Fruit fly (Drosophila melanogaster) whole organism, embryonic: ENCODE results near the gene CG33687.
A peak's percentile ranks its signal among the peaks of the same experiment; 100 is the strongest.

Experiments used
- Atf6 ChIP-seq: fragments of 200-800 bp; sonication (Bioruptor generic); IDR thresholded peaks from 2 replicates; pipeline ENCODE4 v1.3.6; 2022; ENCODE audit warnings: missing biosample characterization, missing genetic modification characterization
- CG1024 ChIP-seq: fragments of 200-800 bp; sonication (Bioruptor generic); IDR thresholded peaks from 2 replicates; pipeline ENCODE4 v1.3.6; 2022; ENCODE audit warnings: missing biosample characterization, missing genetic modification characterization
- CG13296 ChIP-seq: fragments of 200-800 bp; sonication (Bioruptor generic); optimal IDR thresholded peaks from 3 replicates; lab custom pipeline; 2018; ENCODE audit warnings: missing biosample characterization, mild to moderate bottlenecking, missing genetic modification characterization
- CG15601 ChIP-seq: fragments of 200-800 bp; sonication (Bioruptor generic); optimal IDR thresholded peaks from 3 replicates; lab custom pipeline; 2019; ENCODE audit warnings: missing biosample characterization, mild to moderate bottlenecking, missing genetic modification characterization, moderate library complexity
- CG1603 ChIP-seq: fragments of 200-800 bp; sonication (Bioruptor generic); optimal IDR thresholded peaks from 2 replicates; lab custom pipeline; 2019; ENCODE audit warnings: missing biosample characterization, mild to moderate bottlenecking, missing genetic modification characterization, moderate library complexity
- CG16815 ChIP-seq: fragments of 200-800 bp; sonication (Bioruptor generic); optimal IDR thresholded peaks from 3 replicates; lab custom pipeline; 2017; ENCODE audit warnings: missing biosample characterization, mild to moderate bottlenecking, missing genetic modification characterization
- CG1792 ChIP-seq: fragments of 200-800 bp; sonication (Bioruptor generic); optimal IDR thresholded peaks from 2 replicates; lab custom pipeline; 2016; ENCODE audit warnings: missing biosample characterization, missing genetic modification characterization
- CG18011 ChIP-seq: fragments of 200-800 bp; sonication (Bioruptor generic); optimal IDR thresholded peaks from 2 replicates; lab custom pipeline; 2017; ENCODE audit warnings: missing biosample characterization, missing genetic modification characterization, mild to moderate bottlenecking, moderate library complexity, missing genotype
- CG1832 ChIP-seq: fragments of 200-800 bp; sonication (Bioruptor generic); optimal IDR thresholded peaks from 2 replicates; lab custom pipeline; 2017; ENCODE audit warnings: missing biosample characterization, mild to moderate bottlenecking, missing genetic modification characterization, inconsistent platforms
- CG2129 ChIP-seq: fragments of 200-800 bp; sonication (Bioruptor generic); IDR thresholded peaks from 2 replicates; pipeline ENCODE4 v1.3.6; 2022; ENCODE audit warnings: missing biosample characterization, missing genetic modification characterization; ENCODE audit not compliant: partially characterized antibody
- CG3407 ChIP-seq: fragments of 200-800 bp; sonication (Bioruptor generic); optimal IDR thresholded peaks from 2 replicates; lab custom pipeline; 2018; ENCODE audit warnings: missing biosample characterization, mild to moderate bottlenecking, missing genetic modification characterization
- CG34376 ChIP-seq: fragments of 200-800 bp; sonication (Bioruptor generic); optimal IDR thresholded peaks from 2 replicates; lab custom pipeline; 2018; ENCODE audit warnings: missing biosample characterization, mild to moderate bottlenecking, missing genetic modification characterization
- CG6254 ChIP-seq: fragments of 200-800 bp; sonication (Bioruptor generic); optimal IDR thresholded peaks from 3 replicates; lab custom pipeline; 2017; ENCODE audit warnings: mild to moderate bottlenecking, missing biosample characterization, missing genetic modification reagents, missing genetic modification characterization
- CG7271 ChIP-seq: fragments of 200-800 bp; sonication (Bioruptor generic); optimal IDR thresholded peaks from 2 replicates; lab custom pipeline; 2018; ENCODE audit warnings: missing biosample characterization, mild to moderate bottlenecking, missing genetic modification characterization, moderate library complexity
- CG7839 ChIP-seq: fragments of 200-800 bp; sonication (Bioruptor generic); optimal IDR thresholded peaks from 3 replicates; lab custom pipeline; 2018; ENCODE audit warnings: missing biosample characterization, mild to moderate bottlenecking, missing genetic modification characterization, moderate library complexity
- CG8478 ChIP-seq: fragments of >200 bp; optimal IDR thresholded peaks from 2 replicates; lab custom pipeline; 2018
- CG9876 ChIP-seq: fragments of 200-800 bp; sonication (Bioruptor generic); optimal IDR thresholded peaks from 2 replicates; lab custom pipeline; 2016; ENCODE audit warnings: missing biosample characterization, missing genetic modification characterization
- CHES-1-like ChIP-seq: fragments of 200-800 bp; sonication (Bioruptor generic); optimal IDR thresholded peaks from 2 replicates; lab custom pipeline; 2016; ENCODE audit warnings: missing biosample characterization, missing genetic modification characterization
- Camta ChIP-seq: fragments of 200-800 bp; sonication (Bioruptor generic); optimal IDR thresholded peaks from 2 replicates; lab custom pipeline; 2016; ENCODE audit warnings: missing biosample characterization, missing genetic modification characterization
- Dll ChIP-seq: fragments of 200-800 bp; sonication (Bioruptor generic); IDR thresholded peaks from 4 replicates; pipeline ENCODE4 v1.3.6; 2022; ENCODE audit warnings: missing biosample characterization, missing genetic modification characterization; ENCODE audit not compliant: partially characterized antibody
- Dref ChIP-seq: fragments of 200-800 bp; sonication (Bioruptor generic); IDR thresholded peaks from 2 replicates; pipeline ENCODE4 v1.3.6; 2022; ENCODE audit warnings: missing biosample characterization, missing genetic modification characterization
- Ets65A ChIP-seq: fragments of 200-800 bp; sonication (Bioruptor generic); peaks from one replicate; lab custom pipeline; 2016; ENCODE audit warnings: missing biosample characterization, missing genetic modification characterization
- Gsc ChIP-seq: fragments of 200-800 bp; sonication (Bioruptor generic); IDR thresholded peaks from 2 replicates; pipeline ENCODE4 v1.3.6; 2022; ENCODE audit warnings: missing biosample characterization, missing genetic modification characterization
- HmgD ChIP-seq: fragments of 200-800 bp; sonication (Bioruptor generic); optimal IDR thresholded peaks from 3 replicates; lab custom pipeline; 2016; ENCODE audit warnings: missing biosample characterization, missing genetic modification characterization
- Hr78 ChIP-seq, 2 experiments: fragments of 200-800 bp in 1 of 2; fragments of >200 bp in 1 of 2; sonication (Bioruptor generic) in 1 of 2; optimal IDR thresholded peaks; 2 replicates each; lab custom pipeline; 2017 to 2019; ENCODE audit warnings: missing biosample characterization in 2 of 2, missing genetic modification characterization in 2 of 2, mild to moderate bottlenecking in 1 of 2, moderate library complexity in 1 of 2
- MBD-R2 ChIP-seq: fragments of 200-800 bp; sonication (Bioruptor generic); IDR thresholded peaks from 2 replicates; pipeline ENCODE4 v1.3.6; 2022; ENCODE audit warnings: missing biosample characterization, missing genetic modification characterization
- MTF-1 ChIP-seq: fragments of 200-800 bp; sonication (Bioruptor generic); optimal IDR thresholded peaks from 2 replicates; lab custom pipeline; 2018; ENCODE audit warnings: missing biosample characterization, mild to moderate bottlenecking, missing genetic modification characterization, borderline replicate concordance
- Sry-β ChIP-seq: fragments of 200-800 bp; sonication (Bioruptor generic); optimal IDR thresholded peaks from 2 replicates; lab custom pipeline; 2018; ENCODE audit warnings: missing biosample characterization, mild to moderate bottlenecking, missing genetic modification characterization, moderate library complexity
- corto ChIP-seq: fragments of 200-800 bp; sonication (Bioruptor generic); optimal IDR thresholded peaks from 2 replicates; lab custom pipeline; 2016; ENCODE audit warnings: missing biosample characterization, mild to moderate bottlenecking, missing genetic modification characterization, moderate library complexity
- croc ChIP-seq: fragments of 200-800 bp; sonication (Bioruptor generic); conservative IDR thresholded peaks from 3 replicates; pipeline ENCODE4 v1.3.6; 2022; ENCODE audit warnings: missing biosample characterization, missing genetic modification characterization
- dan ChIP-seq: fragments of 200-800 bp; sonication (Bioruptor generic); IDR thresholded peaks from 2 replicates; pipeline ENCODE4 v1.3.6; 2022; ENCODE audit warnings: missing biosample characterization, missing genetic modification characterization
- gcm ChIP-seq: fragments of 200-800 bp; sonication (Bioruptor generic); optimal IDR thresholded peaks from 2 replicates; lab custom pipeline; 2019; ENCODE audit warnings: missing biosample characterization, mild to moderate bottlenecking, missing genetic modification characterization, moderate library complexity
- gcm2 ChIP-seq: fragments of 200-800 bp; sonication (Bioruptor generic); optimal IDR thresholded peaks from 2 replicates; lab custom pipeline; 2016; ENCODE audit warnings: missing biosample characterization, missing genetic modification characterization
- hbn ChIP-seq: fragments of 200-800 bp; sonication (Bioruptor generic); IDR thresholded peaks from 2 replicates; pipeline ENCODE4 v1.3.6; 2022; ENCODE audit warnings: missing biosample characterization, missing genetic modification characterization; ENCODE audit not compliant: partially characterized antibody
- hkb ChIP-seq, 2 experiments: fragments of 200-800 bp in 1 of 2; fragments of >200 bp in 1 of 2; sonication (Bioruptor generic) in 1 of 2; IDR thresholded peaks in 1 of 2; optimal IDR thresholded peaks in 1 of 2; 2 replicates each; pipeline versions ENCODE4 v1.3.6 to Lab custom; 2017 to 2022; ENCODE audit warnings: missing biosample characterization in 1 of 2, missing genetic modification characterization in 1 of 2
- hth ChIP-seq: fragments of >200 bp; optimal IDR thresholded peaks from 2 replicates; lab custom pipeline; 2017; ENCODE audit warnings: inconsistent platforms
- jing ChIP-seq: fragments of 200-800 bp; sonication (Bioruptor generic); optimal IDR thresholded peaks from 2 replicates; lab custom pipeline; 2018; ENCODE audit warnings: missing biosample characterization, mild to moderate bottlenecking, missing genetic modification characterization
- mam ChIP-seq: fragments of 200-800 bp; sonication (Bioruptor generic); optimal IDR thresholded peaks from 3 replicates; lab custom pipeline; 2016; ENCODE audit warnings: missing biosample characterization, missing genetic modification characterization
- nerfin-1 ChIP-seq: fragments of 200-800 bp; sonication (Bioruptor generic); optimal IDR thresholded peaks from 3 replicates; lab custom pipeline; 2019; ENCODE audit warnings: missing biosample characterization, mild to moderate bottlenecking, missing genetic modification characterization, moderate library complexity
- oc ChIP-seq: fragments of 200-800 bp; sonication (Bioruptor generic); optimal IDR thresholded peaks from 2 replicates; lab custom pipeline; 2018; ENCODE audit warnings: missing biosample characterization, mild to moderate bottlenecking, missing genetic modification characterization, moderate library complexity
- pan ChIP-seq, 4 experiments: fragments of >200 bp in 3 of 4; fragments of 200-800 bp in 1 of 4; sonication (Bioruptor generic) in 1 of 4; optimal IDR thresholded peaks in 3 of 4; IDR thresholded peaks in 1 of 4; 2 replicates each; pipeline versions ENCODE4 v1.3.6 to Lab custom; 2017 to 2022; ENCODE audit warnings: missing biosample characterization in 2 of 4, missing genetic modification characterization in 2 of 4, mixed read lengths in 1 of 4
- pnt ChIP-seq: fragments of 200-800 bp; sonication (Bioruptor generic); optimal IDR thresholded peaks from 3 replicates; lab custom pipeline; 2016; ENCODE audit warnings: missing biosample characterization, missing genetic modification characterization
- pzg ChIP-seq: fragments of 200-800 bp; sonication (Bioruptor generic); optimal IDR thresholded peaks from 3 replicates; lab custom pipeline; 2018; ENCODE audit warnings: missing biosample characterization, mild to moderate bottlenecking, missing genetic modification characterization, moderate library complexity
- run ChIP-seq: fragments of 200-800 bp; sonication (Bioruptor generic); optimal IDR thresholded peaks from 3 replicates; lab custom pipeline; 2018; ENCODE audit warnings: missing biosample characterization, mild to moderate bottlenecking, missing genetic modification characterization
- schlank ChIP-seq: fragments of 200-800 bp; sonication (Bioruptor generic); optimal IDR thresholded peaks from 2 replicates; lab custom pipeline; 2018; ENCODE audit warnings: missing biosample characterization, mild to moderate bottlenecking, missing genetic modification characterization
- stwl ChIP-seq: fragments of 200-800 bp; sonication (Bioruptor generic); optimal IDR thresholded peaks from 3 replicates; lab custom pipeline; 2018; ENCODE audit warnings: missing biosample characterization, mild to moderate bottlenecking, missing genetic modification characterization, moderate library complexity
- twi ChIP-seq: fragments of 200-800 bp; optimal IDR thresholded peaks from 2 replicates; lab custom pipeline; 2019; ENCODE audit warnings: missing biosample characterization, mild to moderate bottlenecking, missing genetic modification characterization, moderate library complexity
- tx ChIP-seq: fragments of 200-800 bp; sonication (Bioruptor generic); optimal IDR thresholded peaks from 2 replicates; lab custom pipeline; 2016; ENCODE audit warnings: missing biosample characterization, missing genetic modification characterization

CG33687 gene

dm6 chr3L:16211156-16211935 is 13.7 kb downstream of the CG33687 start (continued):
- TF ChIP-seq CG18011, result no peak
- no peak for TF ChIP-seq CG34376 (GFP tag; lab: Kevin White, UChicago)
- no peak for TF ChIP-seq pnt (GFP tag; lab: Kevin White, UChicago)
- no peak for TF ChIP-seq CG1792 (GFP tag; lab: Kevin White, UChicago)
- no peak for TF ChIP-seq Gsc
- no peak for TF ChIP-seq CG7271
- no peak for TF ChIP-seq Dll
- TF ChIP-seq oc (tag; lab: Kevin White, UChicago), result no peak
- no peak for TF ChIP-seq CG13296 (GFP tag; lab: Kevin White, UChicago)
- no peak for TF ChIP-seq CG3407 (GFP tag; lab: Kevin White, UChicago)
- no peak for TF ChIP-seq Dref (GFP tag; lab: Robert Waterston, UW)
- no peak for TF ChIP-seq jing
- peak; percentile 2 for TF ChIP-seq run (tag; lab: Kevin White, UChicago)
- no peak for TF ChIP-seq CG1024 (GFP tag; lab: Robert Waterston, UW)
- TF ChIP-seq CG16815, result no peak
- no peak for TF ChIP-seq Sry-β (GFP tag; lab: Kevin White, UChicago)
- no peak for TF ChIP-seq stwl
- no peak for TF ChIP-seq hth (lab: Kevin White, UChicago)
- peak; percentile 51 for TF ChIP-seq CG8478
- no peak for TF ChIP-seq tx (GFP tag; lab: Kevin White, UChicago)
- TF ChIP-seq croc (GFP tag; lab: Robert Waterston, UW), result no peak
- no peak for TF ChIP-seq hbn (GFP tag; lab: Robert Waterston, UW)
- TF ChIP-seq Ets65A (GFP tag; lab: Kevin White, UChicago), result no peak
- TF ChIP-seq CG15601 (tag; lab: Kevin White, UChicago), result no peak
- TF ChIP-seq gcm2 (GFP tag; lab: Kevin White, UChicago), result no peak
- no peak for TF ChIP-seq Camta (GFP tag; lab: Kevin White, UChicago)
- TF ChIP-seq gcm, result no peak
- no peak for TF ChIP-seq pzg (GFP tag; lab: Kevin White, UChicago)
- TF ChIP-seq CG6254 (GFP tag; lab: Kevin White, UChicago), result no peak
- TF ChIP-seq nerfin-1, result no peak
- no peak for TF ChIP-seq CG2129 (GFP tag; lab: Robert Waterston, UW)
- TF ChIP-seq HmgD, result no peak
- peak; percentile 17 for TF ChIP-seq CG7839
- no peak for TF ChIP-seq schlank (tag; lab: Kevin White, UChicago)
- TF ChIP-seq CHES-1-like (GFP tag; lab: Kevin White, UChicago), result no peak
- no peak for TF ChIP-seq mam (GFP tag; lab: Kevin White, UChicago)
- TF ChIP-seq CG1603, result no peak
- TF ChIP-seq MTF-1 (GFP tag; lab: Kevin White, UChicago), result no peak
- TF ChIP-seq corto (GFP tag; lab: Kevin White, UChicago), result no peak
- TF ChIP-seq MBD-R2, result 0 out of 2 replicates have a peak, but pooled peaks have one; percentile 6
- TF ChIP-seq Hr78 (GFP tag; optimal IDR thresholded peaks at IDR 0.05; lab: Kevin White, UChicago), result no peak
- no peak for TF ChIP-seq twi (tag; lab: Kevin White, UChicago)
- no peak for TF ChIP-seq dan (GFP tag; lab: Robert Waterston, UW)
- TF ChIP-seq CG1832, result peak; percentile 74
- TF ChIP-seq CG9876, result no peak
- TF ChIP-seq pan (optimal IDR thresholded peaks at IDR 0.05; lab: Kevin White, UChicago), result no peak
- TF ChIP-seq pan (GFP tag; optimal IDR thresholded peaks at IDR 0.05 in 1 of 2, IDR thresholded peaks at IDR 0.05 in 1 of 2), result no peak
- no peak for TF ChIP-seq hkb (optimal IDR thresholded peaks at IDR 0.05; lab: Kevin White, UChicago)
- no peak for TF ChIP-seq hkb (GFP tag; IDR thresholded peaks at IDR 0.05; lab: Robert Waterston, UW)
- TF ChIP-seq Atf6, result no peak
